Fruit fly (Drosophila melanogaster): ENCODE results near the gene CG4119.
A peak's percentile ranks its signal among the peaks of the same experiment; 100 is the strongest.

CG4119 gene

DNA sequence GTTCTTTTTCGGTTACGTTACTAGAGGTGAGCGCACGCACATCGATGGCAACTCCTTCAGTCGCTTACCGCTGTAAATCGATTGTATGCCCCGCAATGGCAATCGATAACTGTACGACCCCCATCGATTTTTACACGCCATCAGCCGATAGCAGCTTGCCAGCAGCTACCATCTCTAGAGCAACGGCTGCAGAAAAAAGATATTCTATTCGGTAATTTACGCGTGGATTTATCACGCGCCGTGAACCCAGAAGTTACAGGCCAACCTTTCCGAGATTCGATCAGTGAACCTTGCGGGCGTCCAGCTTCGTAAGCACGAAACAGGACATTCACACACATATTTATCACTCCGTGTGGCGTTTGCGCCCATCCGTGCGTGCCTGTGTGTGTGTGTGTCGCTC, at the start of gene CG4119, which contains the start of gene Sirt4 (continued):
- TF ChIP-seq HLH4C (GFP tag; IDR thresholded peaks at IDR 0.05; ENCODE audit: partially characterized antibody) (peak; percentile 97), Xrp1 (GFP tag; IDR thresholded peaks at IDR 0.05) (no peak), fu2 (GFP tag; optimal IDR thresholded peaks at IDR 0.05) (peak; percentile 21), al (GFP tag; IDR thresholded peaks at IDR 0.05) (0 out of 2 replicates have a peak, but pooled peaks have one; percentile 31), GATAe (GFP tag; conservative IDR thresholded peaks at IDR 0.05) (no peak), tap (tag; optimal IDR thresholded peaks at IDR 0.05) (no peak), ewg (GFP tag; optimal IDR thresholded peaks at IDR 0.05) (peak; percentile 51), gcm2 (GFP tag; optimal IDR thresholded peaks at IDR 0.05) (no peak), CG12744 (GFP tag; optimal IDR thresholded peaks at IDR 0.05) (no peak), CG14710 (tag; optimal IDR thresholded peaks at IDR 0.05) (peak; percentile 40), CG17359 (tag; optimal IDR thresholded peaks at IDR 0.05) (no peak), maf-S (GFP tag; optimal IDR thresholded peaks at IDR 0.05) (no peak), Rx (GFP tag; IDR thresholded peaks at IDR 0.05) (no peak), CG32772 (GFP tag; IDR thresholded peaks at IDR 0.05) (no peak), CG31441 (GFP tag; IDR thresholded peaks at IDR 0.05) (no peak), ftz-f1 (GFP tag; optimal IDR thresholded peaks at IDR 0.05) (no peak), CG7839 (tag; optimal IDR thresholded peaks at IDR 0.05) (no peak), CG18764 (GFP tag; optimal IDR thresholded peaks at IDR 0.05) (no peak), CG11247 (GFP tag; IDR thresholded peaks at IDR 0.05) (peak; percentile 36; the same call in 1 of the 2 replicates), CG7786 (GFP tag; optimal IDR thresholded peaks at IDR 0.05) (peak; percentile 19)

- TF ChIP-seq CG33557 (GFP tag; optimal IDR thresholded peaks at IDR 0.05) (no peak), CG30403 (GFP tag; optimal IDR thresholded peaks at IDR 0.05) (no peak), CG7556 (GFP tag; optimal IDR thresholded peaks at IDR 0.05) (no peak), Asciz (GFP tag; optimal IDR thresholded peaks at IDR 0.05) (no peak), HHEX (GFP tag; optimal IDR thresholded peaks at IDR 0.05) (no peak), NC2β (GFP tag; optimal IDR thresholded peaks at IDR 0.05) (no peak), pros (GFP tag; optimal IDR thresholded peaks at IDR 0.05) (no peak), BtbVII (GFP tag; optimal IDR thresholded peaks at IDR 0.05) (no peak), chif (GFP tag; optimal IDR thresholded peaks at IDR 0.05) (no peak), CG7987 (GFP tag; optimal IDR thresholded peaks at IDR 0.05) (no peak), CG5953 (GFP tag; IDR thresholded peaks at IDR 0.05) (no peak), ewg (GFP tag; optimal IDR thresholded peaks at IDR 0.05) (no peak), kay (GFP tag; optimal IDR thresholded peaks at IDR 0.05) (no peak), HLHmδ (GFP tag; optimal IDR thresholded peaks at IDR 0.05) (no peak), CG4707 (GFP tag; optimal IDR thresholded peaks at IDR 0.05) (no peak), Nf-YC (tag; optimal IDR thresholded peaks at IDR 0.05) (no peak), run (tag; optimal IDR thresholded peaks at IDR 0.05) (no peak), stwl (tag; optimal IDR thresholded peaks at IDR 0.05) (no peak)
Measured at dm6 chrX:5616270-5616669, 49.6 kb upstream of the CG4119 start, which contains the start of gene CG34434. Gene CG34434 (minus strand): TSS chrX:5616370.

dm6 chrX:5618562-5618961, 47.3 kb upstream of the CG4119 start, which contains the start of gene RhoGAP5A:
Gene RhoGAP5A (minus strand): TSS chrX:5618806.
- TF ChIP-seq MBD-R2 (GFP tag; IDR thresholded peaks at IDR 0.05): peak; percentile 70
- peak; percentile 92 for TF ChIP-seq Vsx1 (GFP tag; optimal IDR thresholded peaks at IDR 0.05)
- no peak for TF ChIP-seq CG17612 (GFP tag; IDR thresholded peaks at IDR 0.05)
- no peak for TF ChIP-seq usp (GFP tag; optimal IDR thresholded peaks at IDR 0.05)
- no peak for TF ChIP-seq CG10274 (GFP tag; optimal IDR thresholded peaks at IDR 0.05)
- TF ChIP-seq BEAF-32 (GFP tag; optimal IDR thresholded peaks at IDR 0.05): peak; percentile 0
- TF ChIP-seq dan (GFP tag; IDR thresholded peaks at IDR 0.05): no peak
- peak; percentile 50 for TF ChIP-seq MESR4 (GFP tag; optimal IDR thresholded peaks at IDR 0.05)
- peak; percentile 61 for TF ChIP-seq Ets65A (GFP tag)
- peak; percentile 36 for TF ChIP-seq Med (GFP tag)
- peak; percentile 57 for TF ChIP-seq CG7745 (tag; optimal IDR thresholded peaks at IDR 0.05)
- no peak for TF ChIP-seq ham (GFP tag; IDR thresholded peaks at IDR 0.05)
- TF ChIP-seq E2f2 (GFP tag; IDR thresholded peaks at IDR 0.05): peak; percentile 70
- TF ChIP-seq pzg (GFP tag; optimal IDR thresholded peaks at IDR 0.05): peak; percentile 10
- no peak for TF ChIP-seq CG34422 (GFP tag; IDR thresholded peaks at IDR 0.05)

Data from whole organism, embryonic.